Fruit fly (Drosophila melanogaster) S2 (cell line): ENCODE results near the gene cv-c.

ENCODE experiments used
- CG8478 ChIP-seq: fragments of >200 bp; optimal IDR thresholded peaks from 2 replicates; lab custom pipeline; 2018
- CTCF ChIP-seq, 2 experiments: fragments of >200 bp; optimal IDR thresholded peaks; 2 replicates each; lab custom pipeline; 2018

Gene cv-c

DNA sequence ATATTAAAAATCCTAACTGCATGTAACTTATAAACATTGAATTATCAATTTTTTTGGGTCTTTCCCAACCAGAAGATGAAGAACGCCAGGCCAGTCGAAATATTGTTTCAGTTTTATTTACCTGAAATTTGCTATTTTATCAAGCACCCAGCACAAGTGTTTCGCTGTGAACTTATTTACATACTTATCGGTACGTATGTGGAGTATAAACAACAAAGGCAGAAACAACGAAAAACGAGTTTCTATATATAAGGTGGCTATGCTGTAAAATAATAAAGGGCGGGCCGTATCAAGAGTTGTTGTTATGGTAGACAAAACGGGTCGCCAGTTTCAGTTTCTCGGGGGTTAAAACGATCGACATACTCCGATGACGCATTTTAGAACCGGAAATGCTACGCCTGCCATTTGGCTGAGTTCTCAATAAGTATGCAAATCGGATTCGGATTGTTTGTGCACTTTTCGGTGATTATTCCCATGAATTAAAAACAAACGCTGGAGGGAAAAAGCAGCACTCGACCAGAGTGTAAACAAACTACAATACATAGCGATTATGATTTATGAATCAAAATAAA lies 1.8 kb downstream of the cv-c start:
- TF ChIP-seq CTCF (optimal IDR thresholded peaks at IDR 0.05; lab: Kevin White, UChicago): no peak
- TF ChIP-seq CG8478 (lab: Kevin White, UChicago): no peak

DNA sequence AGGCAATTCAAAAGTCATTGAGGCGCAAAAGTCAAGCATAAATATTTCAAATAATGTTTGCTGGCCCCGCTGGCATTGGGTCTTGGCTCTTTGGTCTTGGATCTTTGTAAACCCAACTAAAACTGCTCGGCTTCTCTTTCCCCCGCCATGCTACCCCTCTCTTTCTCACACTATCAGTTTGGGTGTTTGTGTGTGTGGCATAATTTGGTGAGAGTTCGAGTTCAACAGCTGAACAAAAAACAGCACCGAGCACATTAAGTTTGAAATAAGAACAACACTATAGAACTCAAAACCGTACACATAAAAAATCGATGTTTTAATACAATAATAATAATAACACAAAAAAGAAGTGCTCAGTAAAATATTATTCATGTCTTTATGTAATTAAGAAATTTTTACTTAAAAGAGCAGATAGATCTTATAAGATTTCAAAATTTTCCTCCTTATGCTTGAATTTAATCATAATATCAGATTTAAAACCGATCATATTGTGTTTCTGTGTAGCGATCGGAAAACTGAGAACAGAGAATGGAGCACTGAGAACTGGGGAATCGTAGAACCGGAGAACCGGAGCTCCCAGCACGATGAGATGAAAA lies 3.0 kb downstream of the cv-c start:
- TF ChIP-seq CG8478 (lab: Kevin White, UChicago): no peak
- TF ChIP-seq CTCF (optimal IDR thresholded peaks at IDR 0.05; lab: Kevin White, UChicago): no peak

DNA sequence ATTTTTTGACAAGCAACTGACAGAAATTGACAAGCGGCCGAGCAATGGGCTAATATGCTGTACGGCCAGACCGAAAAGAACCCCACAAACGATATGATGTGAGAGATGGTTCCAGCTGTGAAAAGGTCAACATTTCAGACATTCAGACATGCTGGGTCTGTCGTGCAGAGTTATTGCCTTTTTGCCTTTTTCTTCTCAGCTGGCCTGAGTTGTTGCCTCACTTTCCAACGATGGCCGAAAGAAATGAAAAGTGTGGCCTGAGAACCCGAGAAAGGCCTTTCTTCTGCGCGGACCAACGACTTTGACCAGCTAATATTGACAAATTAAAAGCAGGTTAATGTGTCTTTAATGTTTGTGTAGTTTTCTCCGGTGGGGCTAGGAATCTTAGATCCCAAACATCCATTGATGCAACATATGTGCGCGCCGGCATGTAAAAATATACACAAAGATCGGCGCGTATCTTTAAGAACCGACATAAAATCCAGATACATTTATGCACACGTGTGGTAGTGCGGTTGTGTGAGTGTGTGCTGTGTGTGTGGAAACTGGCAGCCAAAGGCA lies 3.6 kb downstream of the cv-c start:
- no peak for TF ChIP-seq CG8478 (lab: Kevin White, UChicago)
- no peak for TF ChIP-seq CTCF (optimal IDR thresholded peaks at IDR 0.05; lab: Kevin White, UChicago)

DNA sequence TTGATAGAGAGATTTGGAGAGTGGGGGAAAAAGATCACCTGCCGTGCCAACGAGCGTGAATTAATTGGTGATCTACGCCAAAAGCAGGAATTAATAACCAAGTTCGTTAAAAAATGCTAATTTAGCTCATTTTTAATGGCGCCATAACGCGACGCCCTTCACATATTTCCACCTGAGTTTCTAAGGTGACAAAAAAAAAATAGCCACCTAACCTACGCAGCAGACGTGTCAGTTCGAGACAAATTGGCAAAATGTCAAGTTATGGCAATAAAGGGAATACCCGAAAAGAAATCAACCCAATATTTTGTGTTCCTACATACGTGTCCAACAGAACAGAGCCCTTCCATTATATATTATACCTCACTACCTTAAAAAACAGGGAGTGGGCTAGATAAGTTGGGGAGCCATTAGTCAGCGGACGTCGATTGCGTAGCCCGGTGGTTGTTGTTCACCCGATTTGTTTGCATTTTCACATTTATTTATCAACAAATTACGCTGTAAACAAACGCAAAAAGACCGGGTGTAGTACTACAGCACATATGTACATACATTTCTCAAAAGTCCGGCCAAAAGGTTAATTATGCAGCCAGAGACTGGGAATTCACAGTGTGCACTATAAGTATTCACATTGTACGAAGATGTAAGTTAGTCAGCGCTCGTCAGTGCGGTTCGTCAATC lies 4.3 kb downstream of the cv-c start:
- TF ChIP-seq CG8478 (lab: Kevin White, UChicago) (no peak), CTCF (optimal IDR thresholded peaks at IDR 0.05; lab: Kevin White, UChicago) (no peak)

DNA sequence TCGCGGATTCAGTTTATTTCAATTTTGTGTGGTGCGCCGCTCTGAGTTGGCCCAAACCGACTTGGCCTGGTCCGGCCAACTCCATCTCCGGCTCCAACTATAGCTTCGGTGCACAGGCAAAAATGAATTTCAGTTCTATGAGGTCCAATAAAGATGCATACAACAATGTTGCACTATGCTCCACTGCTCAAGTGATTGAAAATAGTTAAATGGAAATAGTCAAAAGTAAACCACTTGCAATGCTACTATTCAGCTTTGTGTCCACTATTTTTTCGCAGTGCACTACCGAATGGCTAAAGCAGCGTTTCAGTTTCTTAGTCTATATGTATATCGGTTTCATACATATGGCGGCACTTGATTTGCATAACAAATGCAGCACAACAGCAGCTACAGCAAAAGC lies 5.2 kb downstream of the cv-c start:
- TF ChIP-seq CG8478 (lab: Kevin White, UChicago) (no peak), CTCF (optimal IDR thresholded peaks at IDR 0.05; lab: Kevin White, UChicago) (no peak)

DNA sequence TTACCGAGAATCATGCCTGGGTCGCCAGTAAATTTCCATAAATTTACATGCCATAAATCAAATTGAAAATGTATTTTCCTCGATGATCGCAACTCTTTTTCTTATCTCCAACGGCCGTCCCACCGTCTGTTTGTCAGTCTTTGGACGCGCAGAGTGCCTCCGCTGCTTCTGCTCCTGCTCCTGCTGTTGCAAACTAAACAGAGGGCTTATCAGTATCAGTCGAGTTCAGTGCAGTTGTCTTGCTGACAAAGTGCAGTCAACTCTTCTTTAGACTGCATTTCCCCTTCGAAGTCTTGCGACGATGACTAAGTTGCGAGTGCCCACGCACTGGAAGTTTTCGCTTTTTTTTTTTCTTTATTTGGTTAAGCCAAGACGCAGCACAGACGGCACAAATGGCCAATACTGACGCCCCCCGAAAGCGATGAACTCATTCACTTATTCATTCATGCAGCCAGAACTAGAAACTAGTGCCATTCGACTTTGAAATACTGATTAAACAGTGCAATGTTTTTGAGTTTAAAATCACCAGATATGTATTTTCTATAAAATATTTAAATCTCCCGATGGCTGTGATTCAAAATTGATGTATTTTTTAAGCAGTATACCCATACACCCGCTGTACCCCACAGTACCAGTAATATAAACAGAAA lies 7.3 kb downstream of the cv-c start:
- no peak for TF ChIP-seq CG8478 (lab: Kevin White, UChicago)
- TF ChIP-seq CTCF (optimal IDR thresholded peaks at IDR 0.05; lab: Kevin White, UChicago): no peak

DNA sequence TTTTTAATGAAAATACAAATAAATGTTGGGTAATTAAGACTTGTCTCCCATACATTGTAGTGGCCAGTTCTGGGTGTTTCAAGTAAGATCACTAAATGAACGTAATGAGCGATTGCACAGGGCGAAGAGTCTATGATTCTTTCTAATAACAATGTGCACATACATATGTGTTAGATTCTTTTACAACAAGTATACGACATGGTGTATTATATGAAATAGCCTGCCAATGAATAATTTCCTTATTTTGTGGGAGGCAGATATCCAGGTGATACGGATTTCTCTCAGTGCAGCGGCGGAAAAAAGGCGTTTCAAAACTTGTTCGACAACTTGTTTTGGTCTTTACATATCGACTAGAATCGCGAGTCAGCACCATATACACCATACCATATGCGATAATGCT lies 7.9 kb downstream of the cv-c start:
- no peak for TF ChIP-seq CTCF (optimal IDR thresholded peaks at IDR 0.05; lab: Kevin White, UChicago)
- TF ChIP-seq CG8478 (lab: Kevin White, UChicago): no peak

DNA sequence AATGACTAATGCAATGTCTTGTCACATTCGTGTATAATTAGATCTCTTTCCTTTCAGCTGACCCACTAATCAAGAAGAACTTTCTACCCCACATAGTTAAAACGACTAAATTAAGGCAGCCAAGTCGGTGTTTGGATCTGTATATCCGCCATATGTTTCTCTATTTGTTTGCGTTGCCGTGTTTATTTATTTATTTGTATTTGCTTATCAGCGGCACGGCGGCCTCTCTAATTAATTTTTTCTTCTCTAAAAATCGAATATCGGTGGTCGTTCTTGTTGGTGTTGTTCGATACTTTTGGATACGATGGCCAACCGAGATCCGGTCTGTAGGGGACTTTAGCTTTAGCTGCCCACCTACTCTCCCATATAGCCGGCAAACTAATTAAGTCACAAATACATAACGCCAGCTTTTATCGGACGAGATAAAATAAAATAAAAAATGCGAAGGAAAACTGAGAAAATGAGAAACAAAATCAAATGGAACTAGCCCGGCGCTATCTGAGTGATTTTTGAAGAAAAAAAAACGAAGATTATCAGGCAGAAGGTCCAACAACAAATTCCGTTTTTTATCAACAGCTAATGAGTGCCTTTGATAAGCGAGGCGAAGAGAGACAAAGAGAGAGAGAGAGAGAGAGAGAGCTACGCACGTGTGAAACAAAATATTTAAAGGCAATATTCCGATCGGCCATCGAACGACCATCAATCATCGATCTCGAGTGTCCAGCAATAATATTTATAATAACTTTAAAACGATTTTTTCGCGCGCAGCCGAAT lies 8.7 kb downstream of the cv-c start:
- TF ChIP-seq CTCF (optimal IDR thresholded peaks at IDR 0.05; lab: Kevin White, UChicago): no peak
- no peak for TF ChIP-seq CG8478 (lab: Kevin White, UChicago)

DNA sequence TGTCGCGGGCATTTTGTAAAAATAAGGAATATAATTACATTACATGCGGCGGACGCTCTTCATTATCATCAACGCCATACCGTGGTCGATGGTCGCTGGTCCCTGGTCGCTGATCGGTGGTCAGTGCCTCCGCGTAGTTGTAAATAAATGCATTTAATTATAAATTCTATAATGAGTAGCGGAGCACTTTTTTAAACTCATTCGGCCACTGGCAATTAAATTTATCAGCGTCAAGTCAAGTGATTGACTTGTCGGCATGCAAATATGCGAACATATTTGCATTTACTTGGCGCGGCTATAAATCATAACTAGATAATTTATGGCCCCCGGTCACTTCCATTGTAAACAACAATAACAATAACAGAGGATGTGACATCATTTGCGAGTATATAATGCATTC lies 10.1 kb downstream of the cv-c start:
- TF ChIP-seq CTCF (optimal IDR thresholded peaks at IDR 0.05; lab: Kevin White, UChicago) (no peak), CG8478 (lab: Kevin White, UChicago) (no peak)

DNA sequence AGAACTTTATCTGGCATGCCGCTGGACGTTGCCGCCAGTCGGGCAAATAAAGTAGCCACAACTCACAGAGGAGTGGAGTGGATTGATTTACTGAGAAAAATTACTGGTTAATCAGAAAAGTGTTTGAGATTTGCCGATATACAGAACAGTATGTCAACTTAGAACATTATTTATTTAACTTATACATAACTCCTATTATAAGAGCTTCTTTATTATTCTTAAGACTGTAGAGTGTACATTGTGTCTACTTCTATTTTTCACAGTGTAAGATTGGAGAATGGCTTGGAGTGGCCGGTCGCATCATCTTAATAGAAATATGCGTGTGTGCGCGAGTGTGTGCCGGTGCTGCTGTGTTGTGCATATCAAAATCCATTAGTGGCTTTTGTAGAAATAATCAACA lies 10.9 kb downstream of the cv-c start:
- TF ChIP-seq CTCF (optimal IDR thresholded peaks at IDR 0.05; lab: Kevin White, UChicago) (no peak), CG8478 (lab: Kevin White, UChicago) (no peak)

DNA sequence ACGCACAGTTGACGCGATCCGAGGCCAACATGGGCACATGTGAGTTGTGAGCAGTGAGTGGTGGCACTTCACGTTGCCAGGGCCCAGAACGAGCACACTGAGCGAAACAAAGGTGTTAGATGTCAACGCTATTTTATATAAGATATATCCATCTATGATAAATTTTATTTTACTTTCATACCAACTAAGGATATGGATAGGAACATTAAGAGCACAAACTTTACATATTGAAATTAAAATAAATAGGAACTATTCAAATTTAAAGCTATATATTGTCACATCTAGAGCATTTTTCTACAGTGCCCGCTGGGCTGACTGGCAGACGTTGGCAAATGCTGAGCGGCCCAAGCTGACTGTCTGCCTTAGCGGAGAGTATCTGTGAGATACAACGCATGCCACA lies 11.8 kb downstream of the cv-c start:
- TF ChIP-seq CTCF (optimal IDR thresholded peaks at IDR 0.05; lab: Kevin White, UChicago) (no peak), CG8478 (lab: Kevin White, UChicago) (no peak)

DNA sequence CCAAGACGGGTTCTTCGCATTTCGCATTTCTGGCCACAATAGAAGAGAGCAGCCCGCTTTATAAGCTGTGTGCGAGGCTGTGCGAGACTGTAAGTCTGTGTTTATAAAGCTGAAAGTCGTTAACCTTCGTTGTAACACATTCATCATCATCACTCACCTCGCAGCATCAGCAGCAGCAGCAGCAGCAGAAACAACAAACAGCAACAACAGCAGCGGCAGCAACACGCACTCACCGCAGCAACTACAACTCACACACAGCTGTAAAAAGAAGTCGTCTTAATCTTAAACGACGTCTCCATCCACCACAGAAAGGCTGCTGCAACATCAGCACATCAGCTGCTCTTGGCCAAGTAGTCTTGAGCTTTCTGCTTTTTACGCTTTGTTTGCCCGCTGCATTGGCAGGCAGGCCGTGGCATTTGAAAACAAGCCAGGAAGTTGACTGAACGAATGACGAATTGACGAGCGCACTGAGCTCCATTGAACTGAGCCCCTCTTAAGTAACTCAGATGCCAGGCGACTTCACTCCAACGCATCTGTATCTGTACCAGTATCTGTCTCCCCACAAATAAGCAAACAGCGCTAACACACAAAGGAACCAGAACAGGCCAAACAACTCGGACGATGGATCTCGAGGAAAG lies 12.7 kb downstream of the cv-c start:
- TF ChIP-seq CG8478 (lab: Kevin White, UChicago): no peak
- no peak for TF ChIP-seq CTCF (optimal IDR thresholded peaks at IDR 0.05; lab: Kevin White, UChicago)

DNA sequence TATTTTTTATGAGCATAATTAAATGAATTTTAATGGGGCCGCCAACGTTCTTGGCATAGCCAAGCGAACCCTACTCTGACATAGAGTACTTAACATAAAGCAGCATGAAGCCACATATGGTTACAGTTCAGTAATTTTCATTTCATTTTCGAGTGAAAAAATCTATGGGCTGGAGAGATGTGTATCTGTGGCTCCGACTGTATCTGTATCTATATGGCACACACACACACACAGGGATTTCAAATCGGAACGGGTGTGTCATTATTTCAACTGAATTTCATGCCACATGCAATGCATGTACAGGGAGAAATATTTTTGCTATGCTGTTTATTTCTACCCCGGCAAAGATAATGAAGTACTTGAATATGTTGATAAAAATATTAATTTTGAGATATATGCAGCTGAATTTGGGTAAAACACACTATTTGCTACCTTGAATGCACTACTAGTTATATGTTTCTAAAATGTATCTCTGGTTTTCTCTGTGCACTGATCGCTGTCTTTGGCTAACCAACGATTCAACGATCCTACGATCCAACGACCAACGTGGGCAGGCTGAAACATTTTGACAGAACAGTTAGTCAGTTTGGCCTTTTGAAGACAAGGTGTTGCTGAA lies 14.2 kb downstream of the cv-c start:
- TF ChIP-seq CTCF (optimal IDR thresholded peaks at IDR 0.05; lab: Kevin White, UChicago) (no peak), CG8478 (lab: Kevin White, UChicago) (no peak)
